Worm (Caenorhabditis elegans) whole organism, late embryonic: ENCODE results near the gene F55G7.4.

Experiments used
- C38D4.7 ChIP-seq: fragments of 200-800 bp; sonication (Bioruptor generic); optimal IDR thresholded peaks from 2 replicates; lab custom pipeline; 2018; ENCODE audit warnings: mild to moderate bottlenecking, missing genetic modification characterization, moderate library complexity, missing compliant biosample characterization
- ama-1 ChIP-seq: fragments of 150-350 bp; optimal IDR thresholded peaks from 2 replicates; lab custom pipeline; 2014
- ceh-18 ChIP-seq: sonication (generic microtip); optimal IDR thresholded peaks from 2 replicates; lab custom pipeline; 2016; ENCODE audit warnings: missing genetic modification characterization, missing compliant biosample characterization
- ceh-2 ChIP-seq: sonication (generic microtip); optimal IDR thresholded peaks from 2 replicates; lab custom pipeline; 2016; ENCODE audit warnings: missing genotype, missing genetic modification characterization, missing compliant biosample characterization
- ceh-22 ChIP-seq: sonication (generic microtip); optimal IDR thresholded peaks from 2 replicates; lab custom pipeline; 2017; ENCODE audit warnings: missing biosample characterization, missing genetic modification characterization
- ceh-24 ChIP-seq: sonication (generic microtip); optimal IDR thresholded peaks from 2 replicates; lab custom pipeline; 2016; ENCODE audit warnings: mild to moderate bottlenecking, missing genetic modification characterization, missing compliant biosample characterization
- ceh-30 ChIP-seq: fragments of 150-350 bp; optimal IDR thresholded peaks from 2 replicates; lab custom pipeline; 2014; ENCODE audit warnings: missing biosample characterization, missing genetic modification characterization
- ceh-31 ChIP-seq: sonication (generic microtip); optimal IDR thresholded peaks from 2 replicates; lab custom pipeline; 2016; ENCODE audit warnings: missing genetic modification characterization, missing compliant biosample characterization
- ceh-45 ChIP-seq: fragments of 200-800 bp; sonication (Bioruptor generic); IDR thresholded peaks from 2 replicates; pipeline ENCODE4 v1.3.6; 2022; ENCODE audit warnings: missing genetic modification reagents, missing genetic modification characterization, missing compliant biosample characterization
- ceh-48 ChIP-seq: sonication (generic microtip); optimal IDR thresholded peaks from 2 replicates; lab custom pipeline; 2016; ENCODE audit warnings: missing genetic modification characterization, inconsistent platforms, missing compliant biosample characterization
- che-1 ChIP-seq: sonication (generic microtip); optimal IDR thresholded peaks from 2 replicates; lab custom pipeline; 2016; ENCODE audit warnings: mild to moderate bottlenecking, missing genetic modification characterization, missing compliant biosample characterization
- dmd-4 ChIP-seq: sonication (generic microtip); optimal IDR thresholded peaks from 2 replicates; lab custom pipeline; 2016; ENCODE audit warnings: borderline replicate concordance, missing genetic modification characterization, missing compliant biosample characterization
- dve-1 ChIP-seq: sonication (generic microtip); optimal IDR thresholded peaks from 2 replicates; lab custom pipeline; 2017; ENCODE audit warnings: antibody characterized with exemption, mild to moderate bottlenecking, missing genetic modification characterization, missing compliant biosample characterization
- elt-2 ChIP-seq: sonication (generic microtip); optimal IDR thresholded peaks from 2 replicates; lab custom pipeline; 2016; ENCODE audit warnings: missing genetic modification reagents, missing genetic modification characterization, missing compliant biosample characterization
- fax-1 ChIP-seq: sonication (generic microtip); optimal IDR thresholded peaks from 2 replicates; lab custom pipeline; 2016; ENCODE audit warnings: missing genotype, missing genetic modification characterization, missing compliant biosample characterization
- fkh-10 ChIP-seq: fragments of 150-350 bp; optimal IDR thresholded peaks from 2 replicates; lab custom pipeline; 2014; ENCODE audit warnings: missing biosample characterization, missing genetic modification reagents, missing genetic modification characterization
- fkh-6 ChIP-seq: sonication (generic microtip); optimal IDR thresholded peaks from 2 replicates; lab custom pipeline; 2016; ENCODE audit warnings: missing genetic modification characterization, missing compliant biosample characterization
- gmeb-2 ChIP-seq: sonication (generic microtip); optimal IDR thresholded peaks from 2 replicates; lab custom pipeline; 2016; ENCODE audit warnings: missing genetic modification characterization, inconsistent platforms, missing compliant biosample characterization
- hlh-30 ChIP-seq: sonication (generic microtip); optimal IDR thresholded peaks from 2 replicates; lab custom pipeline; 2017; ENCODE audit warnings: antibody characterized with exemption, missing genetic modification characterization, missing compliant biosample characterization; ENCODE audit not compliant: insufficient read depth
- hlh-8 ChIP-seq: sonication (generic microtip); optimal IDR thresholded peaks from 2 replicates; lab custom pipeline; 2016; ENCODE audit warnings: missing genotype, missing genetic modification characterization, missing compliant biosample characterization
- lim-6 ChIP-seq: sonication (generic microtip); optimal IDR thresholded peaks from 2 replicates; lab custom pipeline; 2016; ENCODE audit warnings: missing genetic modification characterization, missing compliant biosample characterization
- lin-11 ChIP-seq: fragments of 200-800 bp; sonication (Bioruptor generic); optimal IDR thresholded peaks from 2 replicates; lab custom pipeline; 2018; ENCODE audit warnings: mild to moderate bottlenecking, missing genetic modification characterization, missing compliant biosample characterization
- madf-2 ChIP-seq: sonication (generic microtip); optimal IDR thresholded peaks from 2 replicates; lab custom pipeline; 2017; ENCODE audit warnings: missing genetic modification characterization, missing compliant biosample characterization
- mec-3 ChIP-seq: sonication (generic microtip); optimal IDR thresholded peaks from 2 replicates; lab custom pipeline; 2016; ENCODE audit warnings: borderline replicate concordance, missing genetic modification characterization, missing compliant biosample characterization
- nfya-1 ChIP-seq: sonication (generic microtip); optimal IDR thresholded peaks from 2 replicates; lab custom pipeline; 2017; ENCODE audit warnings: missing genetic modification characterization, mild to moderate bottlenecking, missing compliant biosample characterization, antibody characterized with exemption, moderate library complexity
- npax-4 ChIP-seq: sonication (generic microtip); optimal IDR thresholded peaks from 2 replicates; lab custom pipeline; 2016; ENCODE audit warnings: missing genetic modification characterization, missing compliant biosample characterization
- pax-1 ChIP-seq: fragments of 150-350 bp; optimal IDR thresholded peaks from 2 replicates; lab custom pipeline; 2014; ENCODE audit warnings: missing biosample characterization, missing genetic modification characterization
- pha-2 ChIP-seq: sonication (generic microtip); optimal IDR thresholded peaks from 2 replicates; lab custom pipeline; 2017; ENCODE audit warnings: mild to moderate bottlenecking, missing genetic modification characterization, missing compliant biosample characterization
- pqm-1 ChIP-seq: sonication (generic microtip); optimal IDR thresholded peaks from 2 replicates; lab custom pipeline; 2016; ENCODE audit warnings: missing genetic modification characterization, missing compliant biosample characterization
- ref-2 ChIP-seq: sonication (generic microtip); optimal IDR thresholded peaks from 2 replicates; lab custom pipeline; 2016; ENCODE audit warnings: missing genetic modification characterization, missing compliant biosample characterization
- sox-2 ChIP-seq: fragments of 200-800 bp; sonication (Bioruptor generic); IDR thresholded peaks from 2 replicates; pipeline ENCODE4 v1.3.6; 2022; ENCODE audit warnings: missing genetic modification reagents, missing genetic modification characterization, missing compliant biosample characterization
- sox-4 ChIP-seq: sonication (generic microtip); optimal IDR thresholded peaks from 2 replicates; lab custom pipeline; 2017; ENCODE audit warnings: mild to moderate bottlenecking, missing genetic modification characterization, inconsistent platforms, missing compliant biosample characterization
- syd-9 ChIP-seq: sonication (generic microtip); optimal IDR thresholded peaks from 2 replicates; lab custom pipeline; 2016; ENCODE audit warnings: mild to moderate bottlenecking, missing genetic modification characterization, moderate library complexity, missing compliant biosample characterization
- ttx-3 ChIP-seq: sonication (generic microtip); optimal IDR thresholded peaks from 2 replicates; lab custom pipeline; 2016; ENCODE audit warnings: missing genetic modification reagents, missing genetic modification characterization, missing compliant biosample characterization
- unc-42 ChIP-seq: sonication (generic microtip); optimal IDR thresholded peaks from 2 replicates; lab custom pipeline; 2016; ENCODE audit warnings: missing genotype, missing genetic modification characterization, missing compliant biosample characterization
- unc-86 ChIP-seq: sonication (generic microtip); optimal IDR thresholded peaks from 2 replicates; lab custom pipeline; 2016; ENCODE audit warnings: missing genetic modification characterization, missing compliant biosample characterization
- zip-5 ChIP-seq: sonication (generic microtip); optimal IDR thresholded peaks from 2 replicates; lab custom pipeline; 2016; ENCODE audit warnings: missing genetic modification characterization, missing compliant biosample characterization

The F55G7.4 gene

DNA sequence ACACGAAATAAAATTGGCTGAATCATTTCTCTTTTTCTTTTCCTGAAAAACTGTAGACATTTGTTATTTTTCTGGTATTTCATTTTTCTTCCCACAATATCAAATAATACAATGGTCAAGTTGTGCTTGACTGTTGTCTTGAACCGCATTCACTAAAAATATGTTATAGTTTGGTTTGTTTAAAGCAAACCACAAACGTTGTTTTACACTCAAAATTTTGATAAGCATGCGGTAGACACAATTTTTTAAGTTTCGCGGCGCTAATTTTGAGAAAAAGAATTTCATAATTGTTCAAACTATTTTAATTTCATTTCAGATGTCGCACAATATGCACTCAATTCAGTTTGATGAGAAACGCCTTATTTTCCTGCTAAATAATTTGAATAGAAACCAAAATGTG lies 27.4 kb downstream of the F55G7.4 start, which contains the start of gene T08D10.3:
Gene T08D10.3, plus strand, starts transcription at position 301 of the 400 bp plus-strand sequence.
- TF ChIP-seq hlh-30 (no peak), lim-6 (tag; lab: Kevin White, UChicago) (no peak), npax-4 (tag; lab: Kevin White, UChicago) (no peak), che-1 (no peak), ceh-2 (no peak), fax-1 (tag; lab: Kevin White, UChicago) (no peak), mec-3 (tag; lab: Kevin White, UChicago) (no peak), sox-2 (GFP tag; lab: Robert Waterston, UW) (no peak), pax-1 (tag; lab: Kevin White, UChicago) (no peak), C38D4.7 (GFP tag; lab: Kevin White, UChicago) (no peak), lin-11 (no peak), unc-42 (tag; lab: Kevin White, UChicago) (no peak), ref-2 (tag; lab: Kevin White, UChicago) (no peak), madf-2 (no peak), pqm-1 (tag; lab: Kevin White, UChicago) (no peak), nfya-1 (tag; lab: Kevin White, UChicago) (no peak)
- TF ChIP-seq, all 69 proteins: peak for 0

DNA sequence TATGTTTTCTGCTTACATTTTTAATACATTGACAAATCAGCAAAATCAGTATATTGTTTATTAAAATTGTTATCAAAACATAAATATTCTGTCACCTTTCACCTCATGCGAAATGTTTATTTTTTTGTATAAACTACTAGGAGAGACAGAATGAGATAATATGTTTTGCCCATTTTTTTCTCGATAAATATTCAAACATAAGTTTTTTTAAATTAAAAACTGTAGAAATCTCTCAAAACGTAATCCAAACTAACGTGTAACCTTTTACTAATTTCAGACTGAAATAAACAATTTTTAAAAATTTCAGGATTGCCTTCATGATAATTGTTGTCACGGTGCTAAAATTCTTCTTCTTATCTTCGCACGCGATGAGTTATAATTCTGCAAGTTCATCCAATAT lies 29.6 kb downstream of the F55G7.4 start, which contains the start of gene T08D10.5:
Gene T08D10.5, plus strand, starts transcription at position 301 of the 400 bp plus-strand sequence.
- TF ChIP-seq hlh-8 (tag; lab: Kevin White, UChicago) = no peak
- TF ChIP-seq dmd-4 (tag; lab: Kevin White, UChicago) = no peak
- TF ChIP-seq ttx-3 (tag; lab: Kevin White, UChicago) = no peak
- no peak for TF ChIP-seq ama-1 (lab: Kevin White, UChicago)
- TF ChIP-seq ceh-30 (tag; lab: Kevin White, UChicago) = no peak
- TF ChIP-seq pqm-1 (tag; lab: Kevin White, UChicago) = no peak
- TF ChIP-seq fkh-10 (GFP tag; lab: Kevin White, UChicago) = no peak
- TF ChIP-seq ceh-22 (tag; lab: Kevin White, UChicago) = no peak
- TF ChIP-seq unc-86 = no peak
- TF ChIP-seq hlh-30 = no peak
- no peak for TF ChIP-seq fax-1 (tag; lab: Kevin White, UChicago)
- no peak for TF ChIP-seq syd-9 (tag; lab: Kevin White, UChicago)
- no peak for TF ChIP-seq elt-2 (tag; lab: Kevin White, UChicago)
- TF ChIP-seq gmeb-2 (tag; lab: Kevin White, UChicago) = no peak
- TF ChIP-seq dve-1 (tag; lab: Kevin White, UChicago) = no peak
- TF ChIP-seq sox-4 (tag; lab: Kevin White, UChicago) = no peak
- TF ChIP-seq ceh-31 (tag; lab: Kevin White, UChicago) = no peak
- no peak for TF ChIP-seq ceh-48 (tag; lab: Kevin White, UChicago)
- TF ChIP-seq C38D4.7 (GFP tag; lab: Kevin White, UChicago) = no peak

DNA sequence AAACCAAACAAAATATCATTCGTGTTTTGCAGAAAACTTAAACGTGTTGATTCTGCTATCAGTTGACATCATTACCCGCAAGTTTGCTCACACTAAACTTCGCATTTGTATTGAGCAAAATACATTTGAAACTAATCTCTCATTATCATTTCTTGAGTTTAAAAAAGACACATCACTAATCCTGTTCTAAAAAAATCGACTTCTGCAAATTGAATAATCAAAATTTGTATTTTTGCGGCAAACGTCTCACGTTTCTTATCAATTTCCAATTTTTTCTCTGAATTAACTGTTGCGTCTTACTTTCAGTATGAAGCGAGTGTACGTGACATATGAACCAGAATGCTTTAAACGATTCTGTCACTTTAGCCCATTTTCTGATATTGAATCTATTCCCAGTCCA lies 32.2 kb downstream of the F55G7.4 start, which contains the start of gene C49F5.8:
Gene C49F5.8, plus strand, starts transcription at position 301 of the 400 bp plus-strand sequence.
- TF ChIP-seq ceh-24 (tag; lab: Kevin White, UChicago) (no peak), gmeb-2 (tag; lab: Kevin White, UChicago) (no peak), ceh-45 (no peak), ceh-48 (tag; lab: Kevin White, UChicago) (no peak), zip-5 (tag; lab: Kevin White, UChicago) (no peak), pha-2 (tag; lab: Kevin White, UChicago) (no peak), fkh-6 (tag; lab: Kevin White, UChicago) (no peak), hlh-8 (tag; lab: Kevin White, UChicago) (no peak), ceh-18 (tag; lab: Kevin White, UChicago) (no peak), pqm-1 (tag; lab: Kevin White, UChicago) (no peak), ceh-31 (tag; lab: Kevin White, UChicago) (no peak)
